Fruit fly (Drosophila melanogaster) Kc167 (cell line): ENCODE results near the gene CG17717.

ENCODE experiments used
- Myc ChIP-seq: fragments of >200 bp; optimal IDR thresholded peaks from 2 replicates; lab custom pipeline; 2017; ENCODE audit warnings: missing external identifiers
- Sin3A ChIP-seq: fragments of >200 bp; optimal IDR thresholded peaks from 2 replicates; lab custom pipeline; 2018; ENCODE audit warnings: missing external identifiers
- h ChIP-seq: fragments of >200 bp; optimal IDR thresholded peaks from 3 replicates; lab custom pipeline; 2018; ENCODE audit warnings: missing external identifiers
- insv ChIP-seq: fragments of >200 bp; optimal IDR thresholded peaks from 3 replicates; lab custom pipeline; 2018; ENCODE audit warnings: missing external identifiers
- psq ChIP-seq: fragments of >200 bp; optimal IDR thresholded peaks from 2 replicates; lab custom pipeline; 2017; ENCODE audit warnings: missing external identifiers
- ttk ChIP-seq: sonication (Bioruptor generic); optimal IDR thresholded peaks from 2 replicates; lab custom pipeline; 2017; ENCODE audit warnings: missing external identifiers

The CG17717 gene

dm6 chrX:6613581-6613980 lies 24.5 kb downstream of the CG17717 start:
- TF ChIP-seq psq (lab: Kevin White, UChicago): no peak
- TF ChIP-seq Myc (lab: Kevin White, UChicago): no peak
- TF ChIP-seq Sin3A (lab: Kevin White, UChicago): no peak
- TF ChIP-seq h (lab: Kevin White, UChicago): no peak
- TF ChIP-seq ttk (lab: Kevin White, UChicago): no peak
- no peak for TF ChIP-seq insv (lab: Kevin White, UChicago)

- TF ChIP-seq ttk (lab: Kevin White, UChicago) (no peak), psq (lab: Kevin White, UChicago) (no peak), insv (lab: Kevin White, UChicago) (no peak), Myc (lab: Kevin White, UChicago) (no peak), Sin3A (lab: Kevin White, UChicago) (no peak), h (lab: Kevin White, UChicago) (no peak)
These were observed 25.2 kb downstream of the CG17717 start for dm6 chrX:6614266-6614665.

- no peak for TF ChIP-seq psq (lab: Kevin White, UChicago)
- no peak for TF ChIP-seq h (lab: Kevin White, UChicago)
- TF ChIP-seq ttk (lab: Kevin White, UChicago): no peak
- no peak for TF ChIP-seq insv (lab: Kevin White, UChicago)
These were observed 26.4 kb downstream of the CG17717 start for dm6 chrX:6615476-6615875.

- TF ChIP-seq insv (lab: Kevin White, UChicago) (no peak), Myc (lab: Kevin White, UChicago) (no peak), Sin3A (lab: Kevin White, UChicago) (no peak), ttk (lab: Kevin White, UChicago) (no peak), h (lab: Kevin White, UChicago) (no peak), psq (lab: Kevin White, UChicago) (no peak)
These were observed 27.7 kb downstream of the CG17717 start for dm6 chrX:6616771-6617170.

dm6 chrX:6617372-6617771 lies 28.3 kb downstream of the CG17717 start:
- TF ChIP-seq h (lab: Kevin White, UChicago) (no peak), Myc (lab: Kevin White, UChicago) (no peak), psq (lab: Kevin White, UChicago) (no peak), Sin3A (lab: Kevin White, UChicago) (no peak), insv (lab: Kevin White, UChicago) (no peak), ttk (lab: Kevin White, UChicago) (no peak)

- no peak for TF ChIP-seq psq (lab: Kevin White, UChicago)
- no peak for TF ChIP-seq insv (lab: Kevin White, UChicago)
These were observed 32.5 kb downstream of the CG17717 start for dm6 chrX:6621566-6622006.

dm6 chrX:6624006-6624745 lies 35.1 kb downstream of the CG17717 start:
- TF ChIP-seq psq (lab: Kevin White, UChicago) (no peak), ttk (lab: Kevin White, UChicago) (no peak), Myc (lab: Kevin White, UChicago) (no peak), h (lab: Kevin White, UChicago) (no peak), insv (lab: Kevin White, UChicago) (no peak), Sin3A (lab: Kevin White, UChicago) (no peak)

- TF ChIP-seq ttk (lab: Kevin White, UChicago) (no peak), h (lab: Kevin White, UChicago) (no peak), Sin3A (lab: Kevin White, UChicago) (no peak), psq (lab: Kevin White, UChicago) (no peak), Myc (lab: Kevin White, UChicago) (no peak), insv (lab: Kevin White, UChicago) (no peak)
These were observed 36.0 kb downstream of the CG17717 start for dm6 chrX:6624977-6625591.

- no peak for TF ChIP-seq Myc (lab: Kevin White, UChicago)
- no peak for TF ChIP-seq ttk (lab: Kevin White, UChicago)
- TF ChIP-seq Sin3A (lab: Kevin White, UChicago): no peak
- TF ChIP-seq psq (lab: Kevin White, UChicago): no peak
- no peak for TF ChIP-seq h (lab: Kevin White, UChicago)
- no peak for TF ChIP-seq insv (lab: Kevin White, UChicago)
These were observed 42.8 kb downstream of the CG17717 start for dm6 chrX:6631885-6632284.

- no peak for TF ChIP-seq Myc (lab: Kevin White, UChicago)
- TF ChIP-seq ttk (lab: Kevin White, UChicago): no peak
- TF ChIP-seq insv (lab: Kevin White, UChicago): no peak
- no peak for TF ChIP-seq psq (lab: Kevin White, UChicago)
- no peak for TF ChIP-seq Sin3A (lab: Kevin White, UChicago)
- no peak for TF ChIP-seq h (lab: Kevin White, UChicago)
These were observed 44.6 kb downstream of the CG17717 start, which contains the start of gene CG14443 for dm6 chrX:6633659-6634058. Gene CG14443 (plus strand): TSS chrX:6633959.

- TF ChIP-seq insv (lab: Kevin White, UChicago) (no peak), psq (lab: Kevin White, UChicago) (no peak), ttk (lab: Kevin White, UChicago) (no peak), h (lab: Kevin White, UChicago) (no peak), Sin3A (lab: Kevin White, UChicago) (no peak), Myc (lab: Kevin White, UChicago) (no peak)
These were observed 49.0 kb downstream of the CG17717 start for dm6 chrX:6638123-6638522.
